Worm (Caenorhabditis elegans) whole organism, late embryonic: ENCODE data around the gene C27D6.1.

Experiments
- C38D4.7 ChIP-seq: fragments of 200-800 bp; sonication (Bioruptor generic); optimal IDR thresholded peaks from 2 replicates; lab custom pipeline; 2018; ENCODE audit warnings: mild to moderate bottlenecking, missing genetic modification characterization, moderate library complexity, missing compliant biosample characterization
- F13H6.1 ChIP-seq: sonication (generic microtip); optimal IDR thresholded peaks from 2 replicates; lab custom pipeline; 2016; ENCODE audit warnings: missing genetic modification characterization, missing compliant biosample characterization
- K09A11.1 ChIP-seq: sonication (generic microtip); optimal IDR thresholded peaks from 2 replicates; lab custom pipeline; 2017; ENCODE audit warnings: antibody characterized with exemption, mild to moderate bottlenecking, missing genetic modification characterization, missing compliant biosample characterization; ENCODE audit not compliant: insufficient read depth
- T23F11.4 ChIP-seq: fragments of 200-800 bp; sonication (Bioruptor generic); optimal IDR thresholded peaks from 2 replicates; lab custom pipeline; 2018; ENCODE audit warnings: mild to moderate bottlenecking, missing genetic modification characterization, missing compliant biosample characterization
- ahr-1 ChIP-seq: sonication (generic microtip); optimal IDR thresholded peaks from 2 replicates; lab custom pipeline; 2016; ENCODE audit warnings: missing genetic modification characterization, missing compliant biosample characterization
- ceh-14 ChIP-seq: sonication (generic microtip); optimal IDR thresholded peaks from 2 replicates; lab custom pipeline; 2016; ENCODE audit warnings: missing genotype, missing genetic modification characterization, missing compliant biosample characterization
- ceh-19 ChIP-seq: fragments of 200-800 bp; sonication (Bioruptor generic); optimal IDR thresholded peaks from 2 replicates; lab custom pipeline; 2018; ENCODE audit warnings: mild to moderate bottlenecking, missing genetic modification characterization, missing compliant biosample characterization
- ceh-22 ChIP-seq: sonication (generic microtip); optimal IDR thresholded peaks from 2 replicates; lab custom pipeline; 2017; ENCODE audit warnings: missing biosample characterization, missing genetic modification characterization
- ceh-24 ChIP-seq: sonication (generic microtip); optimal IDR thresholded peaks from 2 replicates; lab custom pipeline; 2016; ENCODE audit warnings: mild to moderate bottlenecking, missing genetic modification characterization, missing compliant biosample characterization
- ceh-30 ChIP-seq: fragments of 150-350 bp; optimal IDR thresholded peaks from 2 replicates; lab custom pipeline; 2014; ENCODE audit warnings: missing biosample characterization, missing genetic modification characterization
- ceh-31 ChIP-seq: sonication (generic microtip); optimal IDR thresholded peaks from 2 replicates; lab custom pipeline; 2016; ENCODE audit warnings: missing genetic modification characterization, missing compliant biosample characterization
- ceh-48 ChIP-seq: sonication (generic microtip); optimal IDR thresholded peaks from 2 replicates; lab custom pipeline; 2016; ENCODE audit warnings: missing genetic modification characterization, inconsistent platforms, missing compliant biosample characterization
- ceh-9 ChIP-seq: sonication (generic microtip); optimal IDR thresholded peaks from 2 replicates; lab custom pipeline; 2016; ENCODE audit warnings: mild to moderate bottlenecking, missing genetic modification characterization, inconsistent platforms, missing compliant biosample characterization
- dmd-4 ChIP-seq: sonication (generic microtip); optimal IDR thresholded peaks from 2 replicates; lab custom pipeline; 2016; ENCODE audit warnings: borderline replicate concordance, missing genetic modification characterization, missing compliant biosample characterization
- elt-4 ChIP-seq: sonication (generic microtip); optimal IDR thresholded peaks from 2 replicates; lab custom pipeline; 2016; ENCODE audit warnings: missing genetic modification characterization, missing compliant biosample characterization
- ets-4 ChIP-seq: sonication (generic microtip); optimal IDR thresholded peaks from 2 replicates; lab custom pipeline; 2016; ENCODE audit warnings: missing genetic modification characterization, missing compliant biosample characterization
- eyg-1 ChIP-seq: sonication (generic microtip); optimal IDR thresholded peaks from 2 replicates; lab custom pipeline; 2016; ENCODE audit warnings: missing genotype, missing genetic modification characterization, missing compliant biosample characterization
- fax-1 ChIP-seq: sonication (generic microtip); optimal IDR thresholded peaks from 2 replicates; lab custom pipeline; 2016; ENCODE audit warnings: missing genotype, missing genetic modification characterization, missing compliant biosample characterization
- fkh-10 ChIP-seq: fragments of 150-350 bp; optimal IDR thresholded peaks from 2 replicates; lab custom pipeline; 2014; ENCODE audit warnings: missing biosample characterization, missing genetic modification reagents, missing genetic modification characterization
- fkh-6 ChIP-seq: sonication (generic microtip); optimal IDR thresholded peaks from 2 replicates; lab custom pipeline; 2016; ENCODE audit warnings: missing genetic modification characterization, missing compliant biosample characterization
- hlh-13 ChIP-seq: fragments of 200-800 bp; sonication (Bioruptor generic); optimal IDR thresholded peaks from 2 replicates; lab custom pipeline; 2018; ENCODE audit warnings: mild to moderate bottlenecking, missing genetic modification characterization, missing compliant biosample characterization
- hlh-8 ChIP-seq: sonication (generic microtip); optimal IDR thresholded peaks from 2 replicates; lab custom pipeline; 2016; ENCODE audit warnings: missing genotype, missing genetic modification characterization, missing compliant biosample characterization
- lim-6 ChIP-seq: sonication (generic microtip); optimal IDR thresholded peaks from 2 replicates; lab custom pipeline; 2016; ENCODE audit warnings: missing genetic modification characterization, missing compliant biosample characterization
- lin-11 ChIP-seq: fragments of 200-800 bp; sonication (Bioruptor generic); optimal IDR thresholded peaks from 2 replicates; lab custom pipeline; 2018; ENCODE audit warnings: mild to moderate bottlenecking, missing genetic modification characterization, missing compliant biosample characterization
- madf-2 ChIP-seq: sonication (generic microtip); optimal IDR thresholded peaks from 2 replicates; lab custom pipeline; 2017; ENCODE audit warnings: missing genetic modification characterization, missing compliant biosample characterization
- nfya-1 ChIP-seq: sonication (generic microtip); optimal IDR thresholded peaks from 2 replicates; lab custom pipeline; 2017; ENCODE audit warnings: missing genetic modification characterization, mild to moderate bottlenecking, missing compliant biosample characterization, antibody characterized with exemption, moderate library complexity
- npax-4 ChIP-seq: sonication (generic microtip); optimal IDR thresholded peaks from 2 replicates; lab custom pipeline; 2016; ENCODE audit warnings: missing genetic modification characterization, missing compliant biosample characterization
- pag-3 ChIP-seq: sonication (generic microtip); optimal IDR thresholded peaks from 2 replicates; lab custom pipeline; 2016; ENCODE audit warnings: missing compliant biosample characterization, missing genetic modification characterization, borderline replicate concordance
- pha-2 ChIP-seq: sonication (generic microtip); optimal IDR thresholded peaks from 2 replicates; lab custom pipeline; 2017; ENCODE audit warnings: mild to moderate bottlenecking, missing genetic modification characterization, missing compliant biosample characterization
- pha-4 ChIP-seq: fragments of 150-350 bp; optimal IDR thresholded peaks from 2 replicates; lab custom pipeline; 2018; ENCODE audit warnings: missing biosample characterization, missing genetic modification reagents, missing genetic modification characterization
- ref-2 ChIP-seq: sonication (generic microtip); optimal IDR thresholded peaks from 2 replicates; lab custom pipeline; 2016; ENCODE audit warnings: missing genetic modification characterization, missing compliant biosample characterization
- sdc-2 ChIP-seq: sonication (generic microtip); optimal IDR thresholded peaks from 2 replicates; lab custom pipeline; 2016; ENCODE audit warnings: missing genotype, missing genetic modification characterization, missing compliant biosample characterization
- sox-2 ChIP-seq: fragments of 200-800 bp; sonication (Bioruptor generic); IDR thresholded peaks from 2 replicates; pipeline ENCODE4 v1.3.6; 2022; ENCODE audit warnings: missing genetic modification reagents, missing genetic modification characterization, missing compliant biosample characterization
- syd-9 ChIP-seq: sonication (generic microtip); optimal IDR thresholded peaks from 2 replicates; lab custom pipeline; 2016; ENCODE audit warnings: mild to moderate bottlenecking, missing genetic modification characterization, moderate library complexity, missing compliant biosample characterization
- tbx-2 ChIP-seq: sonication (generic microtip); optimal IDR thresholded peaks from 2 replicates; lab custom pipeline; 2016; ENCODE audit warnings: missing genetic modification characterization, missing compliant biosample characterization
- tbx-7 ChIP-seq: sonication (generic microtip); optimal IDR thresholded peaks from 2 replicates; lab custom pipeline; 2016; ENCODE audit warnings: missing genotype, missing genetic modification characterization, missing compliant biosample characterization
- ttx-3 ChIP-seq: sonication (generic microtip); optimal IDR thresholded peaks from 2 replicates; lab custom pipeline; 2016; ENCODE audit warnings: missing genetic modification reagents, missing genetic modification characterization, missing compliant biosample characterization
- unc-55 ChIP-seq: sonication (generic microtip); optimal IDR thresholded peaks from 2 replicates; lab custom pipeline; 2017; ENCODE audit warnings: missing biosample characterization, missing genetic modification reagents, missing genetic modification characterization
- unc-86 ChIP-seq: sonication (generic microtip); optimal IDR thresholded peaks from 2 replicates; lab custom pipeline; 2016; ENCODE audit warnings: missing genetic modification characterization, missing compliant biosample characterization
- zip-5 ChIP-seq: sonication (generic microtip); optimal IDR thresholded peaks from 2 replicates; lab custom pipeline; 2016; ENCODE audit warnings: missing genetic modification characterization, missing compliant biosample characterization

The C27D6.1 gene

DNA sequence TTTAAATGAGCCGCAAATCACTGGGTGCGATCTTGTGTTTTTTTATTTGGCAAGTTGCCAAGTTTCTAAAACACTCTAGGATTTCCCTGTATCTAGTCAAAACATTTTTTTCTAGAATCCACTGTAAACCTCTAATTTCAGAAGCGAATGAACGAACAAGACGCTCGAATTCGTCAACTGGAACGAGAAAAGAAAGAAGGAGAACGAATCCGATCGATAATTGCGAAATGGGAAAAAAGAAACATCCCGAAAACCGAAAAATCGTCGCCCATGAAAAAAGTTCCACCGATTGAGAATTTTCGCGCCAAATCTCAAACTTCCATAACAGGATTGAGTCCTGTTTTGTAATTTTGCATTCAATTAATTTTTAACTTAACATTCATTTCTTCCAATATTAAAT lies 4.4 kb downstream of the C27D6.1 start:
- no peak for TF ChIP-seq sdc-2 (tag; lab: Kevin White, UChicago)
- TF ChIP-seq eyg-1, result no peak
- TF ChIP-seq fkh-6 (tag; lab: Kevin White, UChicago), result no peak
- TF ChIP-seq K09A11.1, result no peak
- no peak for TF ChIP-seq ceh-22
- TF ChIP-seq tbx-2 (tag; lab: Kevin White, UChicago), result no peak
- no peak for TF ChIP-seq ceh-24 (tag; lab: Kevin White, UChicago)
- no peak for TF ChIP-seq ceh-48 (tag; lab: Kevin White, UChicago)
- TF ChIP-seq pag-3 (tag; lab: Kevin White, UChicago), result no peak
- no peak for TF ChIP-seq C38D4.7 (GFP tag; lab: Kevin White, UChicago)
- no peak for TF ChIP-seq sox-2 (GFP tag; lab: Robert Waterston, UW)
- no peak for TF ChIP-seq pha-2
- no peak for TF ChIP-seq unc-86 (tag; lab: Kevin White, UChicago)
- no peak for TF ChIP-seq npax-4 (tag; lab: Kevin White, UChicago)

DNA sequence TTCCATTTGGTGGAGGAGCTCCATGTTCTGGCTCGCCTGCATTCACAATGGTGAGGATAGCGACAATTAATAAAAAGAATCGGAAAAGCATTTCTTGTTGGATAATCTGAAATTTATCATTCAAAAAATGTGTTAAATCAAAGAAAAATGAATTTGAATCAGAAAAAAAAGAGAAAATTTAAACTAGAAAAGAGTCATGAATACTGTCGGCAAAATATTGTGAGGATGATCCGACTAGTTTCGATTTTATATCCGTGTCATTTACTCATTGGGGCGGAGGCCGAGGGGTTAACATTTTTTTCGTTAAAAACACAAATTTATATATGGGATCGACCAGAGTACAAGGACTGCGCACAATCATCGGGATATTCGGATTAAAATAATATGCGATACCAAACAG lies 5.4 kb downstream of the C27D6.1 start, which contains the start of gene C27D6.12:
Gene C27D6.12, minus strand, starts transcription at position 101 of the 400 bp plus-strand sequence.
- TF ChIP-seq lim-6 (no peak), K09A11.1 (no peak), fkh-10 (GFP tag; lab: Kevin White, UChicago) (no peak), ceh-30 (tag; lab: Kevin White, UChicago) (no peak), fax-1 (tag; lab: Kevin White, UChicago) (no peak), ceh-24 (tag; lab: Kevin White, UChicago) (no peak), npax-4 (tag; lab: Kevin White, UChicago) (no peak), unc-86 (tag; lab: Kevin White, UChicago) (no peak), elt-4 (tag; lab: Kevin White, UChicago) (no peak), ceh-48 (tag; lab: Kevin White, UChicago) (no peak), sdc-2 (tag; lab: Kevin White, UChicago) (no peak), ahr-1 (no peak), dmd-4 (no peak), F13H6.1 (tag; lab: Kevin White, UChicago) (no peak)

DNA sequence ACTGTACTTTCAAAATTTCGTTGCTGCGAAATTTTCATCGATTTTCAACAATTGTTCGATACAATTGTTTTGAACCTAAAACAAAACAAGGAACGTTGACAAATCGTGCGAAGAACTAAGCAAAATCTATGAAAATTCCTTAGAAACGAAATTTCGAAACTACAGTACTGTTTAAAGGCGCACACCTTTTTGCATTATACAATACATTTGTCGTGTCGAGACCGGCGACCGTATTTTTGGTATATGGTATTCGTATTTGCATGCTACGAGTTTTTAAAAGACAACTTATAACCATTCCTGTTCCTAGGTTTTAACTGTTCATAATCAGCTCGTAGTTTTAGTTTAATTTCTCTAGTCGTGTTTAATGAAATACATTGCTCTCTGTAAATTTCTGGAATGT lies 6.1 kb downstream of the C27D6.1 start:
- TF ChIP-seq pha-2 (no peak), madf-2 (tag; lab: Kevin White, UChicago) (no peak), ref-2 (tag; lab: Kevin White, UChicago) (no peak), tbx-2 (tag; lab: Kevin White, UChicago) (no peak), hlh-8 (tag; lab: Kevin White, UChicago) (no peak), tbx-7 (no peak), ceh-31 (tag; lab: Kevin White, UChicago) (no peak), unc-55 (GFP tag; lab: Kevin White, UChicago) (no peak), hlh-13 (GFP tag; lab: Kevin White, UChicago) (no peak), ceh-9 (tag; lab: Kevin White, UChicago) (no peak), T23F11.4 (GFP tag; lab: Kevin White, UChicago) (no peak), zip-5 (tag; lab: Kevin White, UChicago) (no peak), ceh-19 (GFP tag; lab: Kevin White, UChicago) (no peak), nfya-1 (tag; lab: Kevin White, UChicago) (no peak), lin-11 (no peak), syd-9 (tag; lab: Kevin White, UChicago) (no peak), unc-86 (tag; lab: Kevin White, UChicago) (no peak)

DNA sequence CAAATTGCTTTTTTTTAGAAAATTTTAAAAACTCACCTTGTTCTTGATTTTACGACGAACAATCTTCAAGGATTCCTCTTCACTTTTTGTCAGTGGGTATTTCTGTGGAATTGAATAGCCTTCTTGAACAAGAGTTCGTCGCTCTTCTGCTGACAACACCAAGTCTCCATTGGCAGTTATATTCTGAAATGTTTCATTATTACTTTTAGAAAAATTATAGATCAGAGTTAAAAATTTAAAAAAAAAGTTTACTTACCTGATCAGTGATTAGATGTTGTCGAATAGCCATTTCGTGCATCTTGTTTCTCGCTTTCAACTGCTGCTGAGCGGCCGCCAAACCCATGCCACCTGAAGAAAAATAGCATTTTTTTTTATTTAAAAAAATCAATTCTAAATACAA lies 7.7 kb downstream of the C27D6.1 start:
- TF ChIP-seq pha-4 (tag; lab: Kevin White, UChicago) (no peak), ceh-14 (tag; lab: Kevin White, UChicago) (no peak), ttx-3 (no peak), K09A11.1 (no peak), ceh-22 (no peak), ets-4 (tag; lab: Kevin White, UChicago) (no peak)
